Fruit fly (Drosophila melanogaster): Measurements from ENCODE around the gene stas.

DNA sequence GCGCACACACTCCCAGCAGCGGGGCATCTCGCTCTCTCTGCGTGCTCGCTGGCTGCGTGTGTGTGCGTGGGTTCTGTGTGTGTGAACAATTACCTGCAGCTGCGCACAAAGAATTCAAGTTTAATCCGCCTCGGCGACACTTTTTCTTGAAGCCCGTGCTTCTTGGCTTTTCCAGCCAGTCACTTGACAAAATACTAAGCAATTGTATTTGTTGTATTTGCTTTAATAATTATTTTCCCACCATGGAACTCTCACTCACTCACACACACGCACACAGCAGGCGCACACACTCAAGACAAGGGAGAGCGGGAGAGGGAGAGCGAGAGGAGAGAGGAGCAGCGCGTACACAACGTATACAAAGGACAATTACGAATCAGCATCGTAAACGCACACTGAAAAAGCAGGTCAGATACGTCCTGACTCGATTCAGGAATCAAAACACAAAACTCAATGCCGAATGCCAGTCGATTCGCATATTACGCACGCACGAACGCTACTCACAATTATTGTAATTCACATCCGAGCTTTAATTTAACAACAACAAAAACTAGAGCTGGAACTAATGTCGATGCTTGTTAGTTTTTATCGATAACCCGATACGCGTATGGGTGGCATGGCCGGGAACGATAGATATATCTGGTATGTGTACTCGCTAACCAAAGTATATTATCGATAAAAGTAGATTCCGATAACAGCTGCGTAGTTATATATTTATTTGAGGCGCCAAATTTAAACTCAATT lies 24.5 kb upstream of the stas start, which contains the start of gene RhoGAPp190:
- no peak for TF ChIP-seq CG8478 (optimal IDR thresholded peaks at IDR 0.05)
- TF ChIP-seq CTCF (optimal IDR thresholded peaks at IDR 0.05) = peak in 1 of 2 experiments; percentile 10
